Worm (Caenorhabditis elegans): ENCODE results near the gene srw-143.

Gene srw-143

ce11 chrV:2920125-2920524 lies 21.2 kb downstream of the srw-143 start:
- TF ChIP-seq snpc-4 (tag; optimal IDR thresholded peaks at IDR 0.05) (peak; percentile 44), mef-2 (tag; optimal IDR thresholded peaks at IDR 0.05) (no peak)

DNA sequence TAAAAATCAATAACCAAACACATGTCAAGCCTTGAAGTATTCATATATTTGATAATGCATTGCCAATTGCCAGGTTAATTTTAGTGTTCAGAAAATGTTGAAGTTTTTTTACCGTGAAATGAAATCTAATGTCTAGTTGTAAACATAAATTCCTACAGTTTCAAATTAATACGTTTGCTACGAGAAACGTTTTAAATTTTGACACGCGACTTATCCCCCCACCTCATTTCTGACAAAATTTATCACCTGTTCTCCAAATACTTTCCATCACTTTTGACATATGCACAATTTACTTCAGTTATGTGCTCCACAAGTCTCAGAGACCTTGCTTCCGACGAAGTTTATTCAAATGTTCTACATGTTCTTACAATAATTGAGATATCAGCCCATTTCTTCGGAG lies 27.4 kb downstream of the srw-143 start, which contains the start of gene srh-146:
srh-146 (plus strand) TSS at position 301 of the 400 bp plus-strand sequence.
- TF ChIP-seq nhr-71 (tag; optimal IDR thresholded peaks at IDR 0.05) (no peak), nhr-76 (tag; optimal IDR thresholded peaks at IDR 0.05) (no peak), xbp-1 (tag; optimal IDR thresholded peaks at IDR 0.05) (no peak), tbx-2 (tag; optimal IDR thresholded peaks at IDR 0.05) (no peak), grh-1 (GFP tag; IDR thresholded peaks at IDR 0.05) (no peak), F16B12.6 (tag; optimal IDR thresholded peaks at IDR 0.05) (no peak), dpl-1 (GFP tag; optimal IDR thresholded peaks at IDR 0.05) (no peak)

DNA sequence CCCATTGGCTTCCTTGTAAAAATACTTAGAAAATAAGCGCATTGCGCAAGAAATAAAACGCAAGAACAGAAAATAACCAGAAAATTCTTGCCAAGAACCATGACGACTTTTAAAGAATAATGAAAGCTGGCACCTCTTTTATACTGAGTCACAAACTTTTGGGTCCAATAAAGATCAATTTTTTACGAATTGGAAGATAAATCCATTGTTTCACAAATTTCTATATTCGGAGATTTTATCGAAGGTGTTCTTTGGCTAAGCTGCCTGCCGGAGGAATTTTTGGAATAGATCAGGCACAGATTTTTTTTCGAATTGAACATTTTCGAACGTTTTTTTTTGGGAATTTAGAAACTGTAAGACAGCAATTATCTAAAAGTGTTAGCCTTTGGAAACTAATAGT lies 28.4 kb downstream of the srw-143 start, which contains the start of gene C31B8.9:
C31B8.9 (minus strand) TSS at position 101 of the 400 bp plus-strand sequence.
- no peak for TF ChIP-seq aha-1 (tag; optimal IDR thresholded peaks at IDR 0.05)
- TF ChIP-seq ets-5 (GFP tag; IDR thresholded peaks at IDR 0.05) = no peak
- TF ChIP-seq hpl-2 (GFP tag; optimal IDR thresholded peaks at IDR 0.05) = no peak
- TF ChIP-seq sox-4 (tag; optimal IDR thresholded peaks at IDR 0.05) = no peak
- no peak for TF ChIP-seq nhr-90 (tag; optimal IDR thresholded peaks at IDR 0.05; ENCODE audit: poor library complexity)
- TF ChIP-seq ceh-88 (GFP tag; IDR thresholded peaks at IDR 0.05) = no peak

DNA sequence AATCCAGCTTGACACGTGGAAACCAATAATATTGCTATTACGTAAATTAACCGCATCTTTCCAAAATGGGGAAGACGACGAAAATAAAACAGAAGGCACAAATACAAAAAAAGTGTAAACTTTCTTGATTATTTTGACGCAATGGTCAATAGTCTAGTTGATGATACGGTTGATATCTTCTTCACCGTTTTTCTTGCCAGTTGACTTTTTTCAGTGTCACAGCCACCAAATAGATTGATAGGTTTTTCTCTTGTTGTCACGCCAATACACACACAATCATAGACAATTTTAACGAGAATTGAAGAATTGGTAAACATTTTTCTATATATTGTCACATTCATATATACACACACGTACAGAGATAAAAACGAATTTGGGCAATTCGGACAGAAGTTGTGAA lies 31.8 kb downstream of the srw-143 start, which contains the start of gene zmp-3:
zmp-3 (minus strand) TSS at position 101 of the 400 bp plus-strand sequence.
- TF ChIP-seq isw-1 (GFP tag; IDR thresholded peaks at IDR 0.05) (no peak), lin-35 (GFP tag; optimal IDR thresholded peaks at IDR 0.05) (no peak), aly-2 (tag; optimal IDR thresholded peaks at IDR 0.05) (no peak), elt-3 (tag; optimal IDR thresholded peaks at IDR 0.05) (peak in 1 of 6 experiments; percentile 42), ceh-88 (GFP tag; IDR thresholded peaks at IDR 0.05) (no peak), blmp-1 (tag; optimal IDR thresholded peaks at IDR 0.05) (no peak), sup-37 (GFP tag; optimal IDR thresholded peaks at IDR 0.05) (no peak), pqm-1 (tag; optimal IDR thresholded peaks at IDR 0.05) (no peak), pax-3 (tag; optimal IDR thresholded peaks at IDR 0.05) (no peak), nhr-85 (tag) (peak; percentile 60)

- TF ChIP-seq lin-13 (GFP tag; optimal IDR thresholded peaks at IDR 0.05) (no peak), zag-1 (tag; optimal IDR thresholded peaks at IDR 0.05) (no peak), lin-35 (GFP tag; optimal IDR thresholded peaks at IDR 0.05) (no peak), ceh-8 (GFP tag; optimal IDR thresholded peaks at IDR 0.05) (no peak), tlp-1 (tag; optimal IDR thresholded peaks at IDR 0.05) (no peak), C16A3.4 (tag; optimal IDR thresholded peaks at IDR 0.05) (no peak), hlh-17 (GFP tag; optimal IDR thresholded peaks at IDR 0.05; ENCODE audit: borderline replicate concordance) (no peak), irx-1 (tag; optimal IDR thresholded peaks at IDR 0.05) (no peak), dsc-1 (tag; optimal IDR thresholded peaks at IDR 0.05) (no peak), mep-1 (tag; optimal IDR thresholded peaks at IDR 0.05) (no peak)
Measured at ce11 chrV:2903227-2903626, 38.1 kb downstream of the srw-143 start, which contains the start of gene C31B8.7. Gene C31B8.7, minus strand, starts transcription at chrV:2903327.

DNA sequence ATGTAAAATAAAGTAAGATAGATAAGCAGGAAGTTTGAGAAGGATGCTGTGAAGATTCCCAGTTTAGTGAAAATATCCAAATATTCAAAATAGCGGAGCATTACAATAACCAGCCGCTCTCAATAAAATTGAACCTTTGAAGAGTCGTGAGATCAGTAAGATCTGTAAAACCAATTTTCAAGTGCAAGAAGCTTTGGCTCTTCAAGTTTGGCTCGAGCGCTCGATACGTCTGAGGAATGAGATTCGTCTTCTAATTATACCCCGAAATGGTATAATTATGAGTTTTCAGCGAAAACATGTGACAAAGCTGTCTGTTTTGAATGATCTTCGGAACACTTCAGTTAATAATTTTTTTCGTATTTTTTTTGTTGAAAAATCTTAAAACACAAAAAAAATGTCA lies 41.4 kb downstream of the srw-143 start, which contains the start of gene str-46:
str-46 (minus strand) TSS at position 101 of the 400 bp plus-strand sequence.
- TF ChIP-seq grh-1 (GFP tag; IDR thresholded peaks at IDR 0.05) (no peak), mef-2 (tag; optimal IDR thresholded peaks at IDR 0.05) (no peak), efl-1 (optimal IDR thresholded peaks at IDR 0.05) (no peak), efl-1 (GFP tag; optimal IDR thresholded peaks at IDR 0.05 in 1 of 2) (peak in 1 of 2 experiments; percentile 8), dsc-1 (tag; optimal IDR thresholded peaks at IDR 0.05) (no peak), pqm-1 (tag; optimal IDR thresholded peaks at IDR 0.05) (no peak), nhr-47 (tag; optimal IDR thresholded peaks at IDR 0.05) (no peak), aly-2 (tag; optimal IDR thresholded peaks at IDR 0.05) (no peak)
